Worm (Caenorhabditis elegans) whole organism, L3 larva: ENCODE data around the gene srg-4.

Experiments
- ama-1 ChIP-seq: fragments of 150-350 bp; optimal IDR thresholded peaks from 2 replicates; lab custom pipeline; 2018
- daf-12 ChIP-seq: fragments of 150-350 bp; optimal IDR thresholded peaks from 2 replicates; lab custom pipeline; 2014; ENCODE audit warnings: missing biosample characterization, missing genetic modification reagents, missing genetic modification characterization
- elt-1 ChIP-seq: fragments of 150-350 bp; optimal IDR thresholded peaks from 2 replicates; lab custom pipeline; 2014; ENCODE audit warnings: missing biosample characterization, missing genetic modification characterization
- eor-1 ChIP-seq, 2 experiments: fragments of 150-350 bp; optimal IDR thresholded peaks; 2 replicates each; lab custom pipeline; 2014 to 2018; ENCODE audit warnings: missing biosample characterization in 2 of 2, missing genetic modification characterization in 2 of 2
- jun-1 ChIP-seq: fragments of 150-350 bp; optimal IDR thresholded peaks from 2 replicates; lab custom pipeline; 2014; ENCODE audit warnings: missing biosample characterization, missing genetic modification reagents, missing genetic modification characterization
- lsy-12 ChIP-seq: sonication (generic microtip); optimal IDR thresholded peaks from 2 replicates; lab custom pipeline; 2016; ENCODE audit warnings: mild to moderate bottlenecking, missing genetic modification characterization, missing compliant biosample characterization
- mdl-1 ChIP-seq: fragments of 150-350 bp; optimal IDR thresholded peaks from 2 replicates; lab custom pipeline; 2014; ENCODE audit warnings: missing biosample characterization, missing genetic modification characterization
- nfya-1 ChIP-seq: sonication (generic microtip); optimal IDR thresholded peaks from 2 replicates; lab custom pipeline; 2017; ENCODE audit warnings: missing genetic modification characterization, mild to moderate bottlenecking, missing compliant biosample characterization, antibody characterized with exemption, moderate library complexity; ENCODE audit not compliant: insufficient read depth
- nhr-76 ChIP-seq: fragments of 150-350 bp; sonication (generic microtip); optimal IDR thresholded peaks from 5 replicates; lab custom pipeline; 2014; ENCODE audit warnings: missing biosample characterization, missing genetic modification characterization
- pqm-1 ChIP-seq: fragments of 150-350 bp; optimal IDR thresholded peaks from 2 replicates; lab custom pipeline; 2017; ENCODE audit warnings: missing biosample characterization, missing genetic modification characterization, inconsistent platforms
- skn-1 ChIP-seq: fragments of 150-350 bp; optimal IDR thresholded peaks from 2 replicates; lab custom pipeline; 2014; ENCODE audit warnings: missing biosample characterization, missing genetic modification characterization
- snpc-4 ChIP-seq: fragments of 150-350 bp; optimal IDR thresholded peaks from 2 replicates; lab custom pipeline; 2014; ENCODE audit warnings: missing biosample characterization, missing genetic modification characterization
- unc-39 ChIP-seq: sonication (generic microtip); optimal IDR thresholded peaks from 4 replicates; lab custom pipeline; 2017; ENCODE audit warnings: missing biosample characterization, missing genetic modification characterization
- unc-62 ChIP-seq: fragments of 150-350 bp; sonication (generic microtip); optimal IDR thresholded peaks from 4 replicates; lab custom pipeline; 2014; ENCODE audit warnings: missing biosample characterization, missing genetic modification reagents, missing genetic modification characterization

DNA sequence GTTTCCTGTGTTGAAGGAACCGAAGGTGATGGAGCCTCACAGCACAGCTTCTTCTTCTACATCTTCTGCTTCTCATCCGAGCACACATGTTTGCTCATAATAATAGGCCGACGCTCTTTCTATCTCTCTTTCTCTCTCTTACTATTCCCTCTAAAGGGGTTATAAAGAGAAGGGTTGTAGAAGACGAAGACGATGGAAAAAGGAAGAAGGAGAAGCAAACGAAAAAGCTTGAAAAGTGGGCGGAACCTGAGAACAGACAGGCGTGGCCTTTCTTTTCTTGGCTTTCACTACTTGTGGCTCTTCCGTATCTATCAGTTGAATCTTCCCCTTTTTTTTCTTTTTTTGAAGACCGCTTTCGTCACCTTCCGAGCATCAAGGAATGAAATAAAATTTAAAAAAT, 45.9 kb upstream of the srg-4 start:
- TF ChIP-seq unc-39 (tag; lab: Kevin White, UChicago) (no peak), unc-62 (GFP tag; lab: Kevin White, UChicago) (no peak), elt-1 (tag; lab: Kevin White, UChicago) (peak; percentile 67), snpc-4 (tag; lab: Kevin White, UChicago) (no peak), ama-1 (lab: Kevin White, UChicago) (no peak), pqm-1 (tag; lab: Kevin White, UChicago) (no peak), mdl-1 (tag; lab: Kevin White, UChicago) (no peak), lsy-12 (tag; lab: Kevin White, UChicago) (no peak), daf-12 (no peak), jun-1 (tag; lab: Kevin White, UChicago) (no peak), skn-1 (no peak), nhr-76 (tag; lab: Kevin White, UChicago) (no peak), eor-1 (tag; optimal IDR thresholded peaks at IDR 0.05; lab: Kevin White, UChicago) (no peak), nfya-1 (tag; lab: Kevin White, UChicago) (peak; percentile 41)
